Fruit fly (Drosophila melanogaster) whole organism, embryonic: ENCODE results near the gene Bem46.

Experiments
- Antp ChIP-seq: fragments of 200-800 bp; sonication (Bioruptor generic); optimal IDR thresholded peaks from 3 replicates; lab custom pipeline; 2016; ENCODE audit warnings: missing biosample characterization, missing genetic modification characterization
- Asciz ChIP-seq: fragments of 200-800 bp; sonication (Bioruptor generic); optimal IDR thresholded peaks from 2 replicates; lab custom pipeline; 2017; ENCODE audit warnings: missing biosample characterization, mild to moderate bottlenecking, missing genetic modification characterization, missing genetic modification reagents
- CG11093 ChIP-seq: fragments of 200-800 bp; sonication (Bioruptor generic); IDR thresholded peaks from 3 replicates; pipeline ENCODE4 v1.3.6; 2022; ENCODE audit warnings: missing biosample characterization, missing genetic modification characterization
- CG13296 ChIP-seq: fragments of 200-800 bp; sonication (Bioruptor generic); optimal IDR thresholded peaks from 3 replicates; lab custom pipeline; 2018; ENCODE audit warnings: missing biosample characterization, mild to moderate bottlenecking, missing genetic modification characterization
- CG15269 ChIP-seq: fragments of 200-800 bp; sonication (Bioruptor generic); optimal IDR thresholded peaks from 2 replicates; lab custom pipeline; 2018; ENCODE audit warnings: missing biosample characterization, mild to moderate bottlenecking, missing genetic modification characterization, moderate library complexity
- CG16779 ChIP-seq: fragments of 200-800 bp; sonication (Bioruptor generic); IDR thresholded peaks from 2 replicates; pipeline ENCODE4 v1.3.6; 2022; ENCODE audit warnings: missing biosample characterization, missing genetic modification characterization
- CG17361 ChIP-seq: fragments of 200-800 bp; sonication (Bioruptor generic); IDR thresholded peaks from 3 replicates; pipeline ENCODE4 v1.3.6; 2022; ENCODE audit warnings: missing biosample characterization, missing genetic modification characterization
- CG17802 ChIP-seq: fragments of 200-800 bp; sonication (Bioruptor generic); optimal IDR thresholded peaks from 2 replicates; lab custom pipeline; 2018; ENCODE audit warnings: missing biosample characterization, mild to moderate bottlenecking, missing genetic modification characterization, moderate library complexity
- CG2199 ChIP-seq: fragments of 200-800 bp; sonication (Bioruptor generic); IDR thresholded peaks from 3 replicates; pipeline ENCODE4 v1.3.6; 2022; ENCODE audit warnings: missing biosample characterization, missing genetic modification characterization
- CG7357 ChIP-seq: fragments of 200-800 bp; sonication (Bioruptor generic); IDR thresholded peaks from 3 replicates; pipeline ENCODE4 v1.3.6; 2022; ENCODE audit warnings: missing biosample characterization, missing genetic modification characterization
- CG7745 ChIP-seq: fragments of 200-800 bp; sonication (Bioruptor generic); optimal IDR thresholded peaks from 2 replicates; lab custom pipeline; 2018; ENCODE audit warnings: missing biosample characterization, mild to moderate bottlenecking, missing genetic modification characterization, moderate library complexity
- CG9932 ChIP-seq: fragments of 200-800 bp; sonication (Bioruptor generic); IDR thresholded peaks from 2 replicates; pipeline ENCODE4 v1.3.6; 2022; ENCODE audit warnings: missing biosample characterization, missing genetic modification characterization
- D ChIP-seq, 2 experiments: fragments of 200-800 bp in 1 of 2; fragments of >200 bp in 1 of 2; sonication (Bioruptor generic) in 1 of 2; optimal IDR thresholded peaks; 2 replicates in 1 of 2; 3 replicates in 1 of 2; lab custom pipeline; 2017; ENCODE audit warnings: mild to moderate bottlenecking in 1 of 2, missing biosample characterization in 1 of 2, missing genetic modification characterization in 1 of 2, missing genetic modification reagents in 1 of 2
- Deaf1 ChIP-seq: fragments of 200-800 bp; optimal IDR thresholded peaks from 3 replicates; lab custom pipeline; 2019; ENCODE audit warnings: missing biosample characterization, mild to moderate bottlenecking, missing genetic modification characterization, moderate library complexity
- Dip3 ChIP-seq: fragments of 200-800 bp; sonication (Bioruptor generic); optimal IDR thresholded peaks from 3 replicates; lab custom pipeline; 2016; ENCODE audit warnings: missing biosample characterization, missing genetic modification characterization
- Lhr ChIP-seq: fragments of 200-800 bp; sonication (Bioruptor generic); optimal IDR thresholded peaks from 3 replicates; lab custom pipeline; 2017; ENCODE audit warnings: mild to moderate bottlenecking, missing biosample characterization, missing genetic modification reagents, missing genetic modification characterization
- Ravus ChIP-seq: fragments of 200-800 bp; sonication (Bioruptor generic); IDR thresholded peaks from 2 replicates; pipeline ENCODE4 v1.3.6; 2022; ENCODE audit warnings: missing biosample characterization, missing genetic modification characterization
- Rx ChIP-seq: fragments of 200-800 bp; sonication (Bioruptor generic); IDR thresholded peaks from 2 replicates; pipeline ENCODE4 v1.3.6; 2022; ENCODE audit warnings: missing biosample characterization, missing genetic modification characterization
- Sin3A ChIP-seq: fragments of >200 bp; optimal IDR thresholded peaks from 2 replicates; lab custom pipeline; 2018
- Ssrp ChIP-seq: fragments of 200-800 bp; sonication (Bioruptor generic); optimal IDR thresholded peaks from 2 replicates; lab custom pipeline; 2018; ENCODE audit warnings: missing biosample characterization, mild to moderate bottlenecking, missing genetic modification characterization, moderate library complexity
- bsh ChIP-seq, 2 experiments: fragments of 200-800 bp; sonication (Bioruptor generic); optimal IDR thresholded peaks; 2 replicates each; lab custom pipeline; 2017 to 2018; ENCODE audit warnings: mild to moderate bottlenecking in 2 of 2, missing biosample characterization in 2 of 2, missing genetic modification characterization in 2 of 2, moderate library complexity in 1 of 2
- chm ChIP-seq: fragments of 200-800 bp; sonication (Bioruptor generic); IDR thresholded peaks from 2 replicates; pipeline ENCODE4 v1.3.6; 2022; ENCODE audit warnings: missing biosample characterization, missing genetic modification characterization
- chn ChIP-seq: fragments of 200-800 bp; sonication (Bioruptor generic); optimal IDR thresholded peaks from 2 replicates; lab custom pipeline; 2016; ENCODE audit warnings: missing biosample characterization, missing genetic modification characterization
- crc ChIP-seq: fragments of 200-800 bp; sonication (Bioruptor generic); optimal IDR thresholded peaks from 2 replicates; lab custom pipeline; 2016; ENCODE audit warnings: missing biosample characterization, missing genetic modification characterization
- cwo ChIP-seq: fragments of 200-800 bp; sonication (Bioruptor generic); optimal IDR thresholded peaks from 3 replicates; lab custom pipeline; 2017; ENCODE audit warnings: missing biosample characterization, missing genetic modification characterization, mild to moderate bottlenecking, moderate library complexity, missing genetic modification reagents
- gcm2 ChIP-seq: fragments of 200-800 bp; sonication (Bioruptor generic); optimal IDR thresholded peaks from 2 replicates; lab custom pipeline; 2016; ENCODE audit warnings: missing biosample characterization, missing genetic modification characterization
- hb ChIP-seq: fragments of 200-800 bp; sonication (Bioruptor generic); IDR thresholded peaks from 3 replicates; pipeline ENCODE4 v1.3.6; 2022; ENCODE audit warnings: missing biosample characterization, missing genetic modification characterization; ENCODE audit not compliant: partially characterized antibody
- jing ChIP-seq: fragments of 200-800 bp; sonication (Bioruptor generic); optimal IDR thresholded peaks from 2 replicates; lab custom pipeline; 2018; ENCODE audit warnings: missing biosample characterization, mild to moderate bottlenecking, missing genetic modification characterization
- kay ChIP-seq: fragments of 200-800 bp; sonication (Bioruptor generic); optimal IDR thresholded peaks from 2 replicates; lab custom pipeline; 2016; ENCODE audit warnings: missing biosample characterization, missing genetic modification characterization
- nerfin-1 ChIP-seq: fragments of 200-800 bp; sonication (Bioruptor generic); optimal IDR thresholded peaks from 3 replicates; lab custom pipeline; 2019; ENCODE audit warnings: missing biosample characterization, mild to moderate bottlenecking, missing genetic modification characterization, moderate library complexity
- phol ChIP-seq: fragments of 200-800 bp; sonication (Bioruptor generic); optimal IDR thresholded peaks from 3 replicates; lab custom pipeline; 2018; ENCODE audit warnings: missing biosample characterization, mild to moderate bottlenecking, missing genetic modification characterization, moderate library complexity
- pum ChIP-seq: fragments of 200-800 bp; sonication (Bioruptor generic); optimal IDR thresholded peaks from 2 replicates; lab custom pipeline; 2016; ENCODE audit warnings: missing biosample characterization, missing genetic modification characterization
- pzg ChIP-seq: fragments of 200-800 bp; sonication (Bioruptor generic); optimal IDR thresholded peaks from 3 replicates; lab custom pipeline; 2018; ENCODE audit warnings: missing biosample characterization, mild to moderate bottlenecking, missing genetic modification characterization, moderate library complexity
- sna ChIP-seq: fragments of 200-800 bp; sonication (Bioruptor generic); IDR thresholded peaks from 2 replicates; pipeline ENCODE4 v1.3.6; 2022; ENCODE audit warnings: missing biosample characterization, missing genetic modification characterization; ENCODE audit not compliant: partially characterized antibody
- sob ChIP-seq: fragments of 200-800 bp; sonication (Bioruptor generic); IDR thresholded peaks from 2 replicates; pipeline ENCODE4 v1.3.6; 2022; ENCODE audit warnings: missing biosample characterization, missing genetic modification characterization
- sqz ChIP-seq: fragments of 200-800 bp; sonication (Bioruptor generic); optimal IDR thresholded peaks from 3 replicates; lab custom pipeline; 2018; ENCODE audit warnings: missing biosample characterization, mild to moderate bottlenecking, missing genetic modification characterization
- wor ChIP-seq: fragments of 200-800 bp; sonication (Bioruptor generic); IDR thresholded peaks from 2 replicates; pipeline ENCODE4 v1.3.6; 2022; ENCODE audit warnings: missing biosample characterization, missing genetic modification characterization
- zf30C ChIP-seq: fragments of 200-800 bp; sonication (Bioruptor generic); optimal IDR thresholded peaks from 3 replicates; lab custom pipeline; 2018; ENCODE audit warnings: missing biosample characterization, mild to moderate bottlenecking, missing genetic modification characterization

Gene Bem46

DNA sequence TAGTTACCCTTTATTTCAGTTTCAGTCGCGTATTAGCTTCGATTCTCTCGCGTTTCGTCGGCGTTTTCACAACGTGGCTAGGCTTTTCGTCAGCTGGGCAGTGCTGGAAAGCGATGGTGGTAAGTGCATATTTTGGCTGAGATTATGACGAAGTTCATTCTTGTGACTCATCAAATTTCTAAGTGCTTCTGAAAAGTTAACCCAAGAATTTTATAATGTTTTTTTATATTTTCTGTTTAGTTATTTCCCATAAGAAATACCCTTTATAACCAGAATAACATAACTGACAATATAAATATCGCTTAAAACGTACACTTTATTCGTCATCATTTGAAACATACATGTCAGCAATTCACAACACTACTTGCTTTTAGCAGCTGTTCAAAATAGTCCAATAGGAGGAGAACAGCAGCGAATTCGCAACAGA is 49.2 kb downstream of the Bem46 start, which contains the start of the genes CG17260 and SerRS (continued):
- TF ChIP-seq sqz: no peak
- TF ChIP-seq hb (GFP tag; lab: Robert Waterston, UW): no peak
- peak; percentile 60 to 89 for TF ChIP-seq bsh (GFP tag; optimal IDR thresholded peaks at IDR 0.05; lab: Kevin White, UChicago)
- peak; percentile 87 for TF ChIP-seq nerfin-1 (tag; lab: Kevin White, UChicago)
- TF ChIP-seq jing (GFP tag; lab: Kevin White, UChicago): peak; percentile 70
- TF ChIP-seq CG13296 (GFP tag; lab: Kevin White, UChicago): peak; percentile 90
- TF ChIP-seq chm: peak; percentile 36; the same call in 1 of the 2 replicates
- no peak for TF ChIP-seq CG7745
- TF ChIP-seq Sin3A (lab: Kevin White, UChicago): peak; percentile 69
- peak; percentile 96 for TF ChIP-seq phol (tag; lab: Kevin White, UChicago)
- peak; percentile 98 for TF ChIP-seq CG9932 (GFP tag; lab: Robert Waterston, UW)
- TF ChIP-seq wor (GFP tag; lab: Robert Waterston, UW): peak; percentile 88
- peak; percentile 85 for TF ChIP-seq Rx
- peak; percentile 97 for TF ChIP-seq pum (GFP tag; lab: Kevin White, UChicago)
- peak; percentile 83 for TF ChIP-seq cwo (GFP tag; lab: Kevin White, UChicago)
- TF ChIP-seq Deaf1 (tag; lab: Kevin White, UChicago): peak; percentile 81
- TF ChIP-seq CG7357 (GFP tag; lab: Robert Waterston, UW): peak; percentile 86
- TF ChIP-seq Dip3 (GFP tag; lab: Kevin White, UChicago): peak; percentile 97
- TF ChIP-seq CG17802 (tag; lab: Kevin White, UChicago): peak; percentile 64
- TF ChIP-seq CG16779: peak; percentile 56; the same call in 1 of the 2 replicates
- no peak for TF ChIP-seq Lhr
- TF ChIP-seq Antp: peak; percentile 94
- peak; percentile 91 for TF ChIP-seq CG11093 (GFP tag; lab: Robert Waterston, UW)
- 0 out of 3 replicates have a peak, but pooled peaks have one; percentile 57 for TF ChIP-seq CG2199 (GFP tag; lab: Robert Waterston, UW)
- TF ChIP-seq D (optimal IDR thresholded peaks at IDR 0.05; lab: Kevin White, UChicago): no peak
- TF ChIP-seq D (GFP tag; optimal IDR thresholded peaks at IDR 0.05; lab: Kevin White, UChicago): peak; percentile 76
- peak; percentile 53 for TF ChIP-seq gcm2
- TF ChIP-seq pzg (GFP tag; lab: Kevin White, UChicago): peak; percentile 57
- TF ChIP-seq CG17361: peak; percentile 96
- TF ChIP-seq chn (GFP tag; lab: Kevin White, UChicago): peak; percentile 95
- TF ChIP-seq sna: no peak
- peak; percentile 88 for TF ChIP-seq crc (GFP tag; lab: Kevin White, UChicago)
- TF ChIP-seq sob (GFP tag; lab: Robert Waterston, UW): peak; percentile 97
- peak; percentile 92 for TF ChIP-seq Ssrp (tag; lab: Kevin White, UChicago)
- TF ChIP-seq kay (GFP tag; lab: Kevin White, UChicago): peak; percentile 95
- TF ChIP-seq Asciz (GFP tag; lab: Kevin White, UChicago): no peak
- TF ChIP-seq Ravus: peak; percentile 78
- no peak for TF ChIP-seq zf30C (GFP tag; lab: Kevin White, UChicago)
- TF ChIP-seq CG15269: peak; percentile 90
